Fruit fly (Drosophila melanogaster) whole organism, embryonic: ENCODE measurements around the gene CG17029.

ENCODE experiments used
- Abd-B ChIP-seq: fragments of 200-800 bp; sonication (Bioruptor generic); optimal IDR thresholded peaks from 2 replicates; lab custom pipeline; 2018; ENCODE audit warnings: missing biosample characterization, mild to moderate bottlenecking, missing genetic modification characterization, moderate library complexity
- BEAF-32 ChIP-seq: fragments of 200-800 bp; sonication (Bioruptor generic); optimal IDR thresholded peaks from 3 replicates; lab custom pipeline; 2017; ENCODE audit warnings: missing biosample characterization, missing genetic modification characterization, mild to moderate bottlenecking, moderate library complexity, missing genetic modification reagents
- CG10147 ChIP-seq: fragments of 200-800 bp; sonication (Bioruptor generic); optimal IDR thresholded peaks from 2 replicates; lab custom pipeline; 2019; ENCODE audit warnings: missing biosample characterization, mild to moderate bottlenecking, missing genetic modification characterization, moderate library complexity
- CG10209 ChIP-seq: fragments of 200-800 bp; sonication (Bioruptor generic); optimal IDR thresholded peaks from 3 replicates; lab custom pipeline; 2017; ENCODE audit warnings: missing biosample characterization, mild to moderate bottlenecking, missing genetic modification characterization, missing genetic modification reagents
- CG11723 ChIP-seq: fragments of 200-800 bp; sonication (Bioruptor generic); optimal IDR thresholded peaks from 2 replicates; lab custom pipeline; 2017; ENCODE audit warnings: missing biosample characterization, mild to moderate bottlenecking, missing genetic modification characterization
- CG13287 ChIP-seq: fragments of 200-800 bp; sonication (Bioruptor generic); IDR thresholded peaks from 2 replicates; pipeline ENCODE4 v1.3.6; 2022; ENCODE audit warnings: missing biosample characterization, missing genetic modification characterization; ENCODE audit not compliant: partially characterized antibody
- CG14014 ChIP-seq: fragments of 200-800 bp; sonication (Bioruptor generic); IDR thresholded peaks from 2 replicates; pipeline ENCODE4 v1.3.6; 2022; ENCODE audit warnings: missing biosample characterization, missing genetic modification characterization
- CG15011 ChIP-seq: fragments of 200-800 bp; sonication (Bioruptor generic); optimal IDR thresholded peaks from 3 replicates; lab custom pipeline; 2018; ENCODE audit warnings: missing biosample characterization, mild to moderate bottlenecking, missing genetic modification characterization
- CG17385 ChIP-seq: fragments of 200-800 bp; sonication (Bioruptor generic); optimal IDR thresholded peaks from 3 replicates; lab custom pipeline; 2018; ENCODE audit warnings: missing biosample characterization, mild to moderate bottlenecking, missing genetic modification characterization
- CG18764 ChIP-seq: fragments of 200-800 bp; sonication (Bioruptor generic); optimal IDR thresholded peaks from 3 replicates; lab custom pipeline; 2016; ENCODE audit warnings: missing biosample characterization, missing genetic modification characterization
- CG2199 ChIP-seq: fragments of 200-800 bp; sonication (Bioruptor generic); IDR thresholded peaks from 3 replicates; pipeline ENCODE4 v1.3.6; 2022; ENCODE audit warnings: missing biosample characterization, missing genetic modification characterization
- CG30403 ChIP-seq: fragments of 200-800 bp; sonication (Bioruptor generic); optimal IDR thresholded peaks from 3 replicates; lab custom pipeline; 2016; ENCODE audit warnings: missing biosample characterization, missing genetic modification characterization
- CG3281 ChIP-seq: fragments of 200-800 bp; sonication (Bioruptor generic); optimal IDR thresholded peaks from 3 replicates; lab custom pipeline; 2017; ENCODE audit warnings: missing biosample characterization, mild to moderate bottlenecking, missing genetic modification characterization
- CG3995 ChIP-seq: fragments of 200-800 bp; sonication (Bioruptor generic); optimal IDR thresholded peaks from 3 replicates; lab custom pipeline; 2016; ENCODE audit warnings: missing biosample characterization, missing genetic modification characterization
- CG4730 ChIP-seq: fragments of 200-800 bp; sonication (Bioruptor generic); IDR thresholded peaks from 2 replicates; pipeline ENCODE4 v1.3.6; 2022; ENCODE audit warnings: missing biosample characterization, missing genetic modification characterization
- CG5245 ChIP-seq: fragments of 200-800 bp; sonication (Bioruptor generic); optimal IDR thresholded peaks from 3 replicates; lab custom pipeline; 2016; ENCODE audit warnings: missing biosample characterization, missing genetic modification characterization
- CG6765 ChIP-seq: fragments of 200-800 bp; sonication (Bioruptor generic); optimal IDR thresholded peaks from 3 replicates; lab custom pipeline; 2017; ENCODE audit warnings: missing biosample characterization, mild to moderate bottlenecking, missing genetic modification characterization
- CG6854 ChIP-seq: fragments of 200-800 bp; sonication (Bioruptor generic); optimal IDR thresholded peaks from 3 replicates; lab custom pipeline; 2017; ENCODE audit warnings: missing biosample characterization, mild to moderate bottlenecking, missing genetic modification characterization
- CG7357 ChIP-seq: fragments of 200-800 bp; sonication (Bioruptor generic); IDR thresholded peaks from 3 replicates; pipeline ENCODE4 v1.3.6; 2022; ENCODE audit warnings: missing biosample characterization, missing genetic modification characterization
- CG7372 ChIP-seq: fragments of 200-800 bp; sonication (Bioruptor generic); IDR thresholded peaks from 2 replicates; pipeline ENCODE4 v1.3.6; 2022; ENCODE audit warnings: missing biosample characterization, missing genetic modification characterization
- CG7987 ChIP-seq: fragments of 200-800 bp; sonication (Bioruptor generic); optimal IDR thresholded peaks from 2 replicates; lab custom pipeline; 2018; ENCODE audit warnings: missing biosample characterization, mild to moderate bottlenecking, missing genetic modification characterization, moderate library complexity
- CG9437 ChIP-seq: fragments of 200-800 bp; sonication (Bioruptor generic); optimal IDR thresholded peaks from 2 replicates; lab custom pipeline; 2018; ENCODE audit warnings: missing biosample characterization, mild to moderate bottlenecking, missing genetic modification characterization
- CG9727 ChIP-seq: fragments of 200-800 bp; sonication (Bioruptor generic); optimal IDR thresholded peaks from 3 replicates; lab custom pipeline; 2017; ENCODE audit warnings: missing biosample characterization, mild to moderate bottlenecking, missing genetic modification characterization
- Dref ChIP-seq: fragments of 200-800 bp; sonication (Bioruptor generic); IDR thresholded peaks from 2 replicates; pipeline ENCODE4 v1.3.6; 2022; ENCODE audit warnings: missing biosample characterization, missing genetic modification characterization
- Hmr ChIP-seq: fragments of 200-800 bp; sonication (Bioruptor generic); optimal IDR thresholded peaks from 3 replicates; lab custom pipeline; 2017; ENCODE audit warnings: mild to moderate bottlenecking, missing biosample characterization, missing genetic modification reagents, missing genetic modification characterization
- MESR4 ChIP-seq: fragments of 200-800 bp; sonication (Bioruptor generic); optimal IDR thresholded peaks from 2 replicates; lab custom pipeline; 2018; ENCODE audit warnings: missing biosample characterization, mild to moderate bottlenecking, missing genetic modification characterization, moderate library complexity
- Oaz ChIP-seq: fragments of 200-800 bp; sonication (Bioruptor generic); IDR thresholded peaks from 2 replicates; pipeline ENCODE4 v1.3.6; 2022; ENCODE audit warnings: missing biosample characterization, missing genetic modification characterization
- Sox100B ChIP-seq: fragments of 200-800 bp; sonication (Bioruptor generic); optimal IDR thresholded peaks from 3 replicates; lab custom pipeline; 2018; ENCODE audit warnings: missing biosample characterization, mild to moderate bottlenecking, missing genetic modification characterization
- abd-A ChIP-seq: fragments of 200-800 bp; sonication (Bioruptor generic); optimal IDR thresholded peaks from 3 replicates; lab custom pipeline; 2019; ENCODE audit warnings: missing biosample characterization, mild to moderate bottlenecking, missing genetic modification characterization, moderate library complexity
- ac ChIP-seq: fragments of 200-800 bp; sonication (Bioruptor generic); optimal IDR thresholded peaks from 3 replicates; lab custom pipeline; 2017; ENCODE audit warnings: missing biosample characterization, mild to moderate bottlenecking, missing genetic modification characterization
- aop ChIP-seq: fragments of 200-800 bp; sonication (Bioruptor generic); IDR thresholded peaks from 2 replicates; pipeline ENCODE4 v1.3.6; 2022; ENCODE audit warnings: missing biosample characterization, missing genetic modification characterization
- btn ChIP-seq: fragments of 200-800 bp; sonication (Bioruptor generic); optimal IDR thresholded peaks from 2 replicates; lab custom pipeline; 2016; ENCODE audit warnings: missing biosample characterization, missing genetic modification characterization
- cg ChIP-seq: fragments of 200-800 bp; sonication (Bioruptor generic); optimal IDR thresholded peaks from 3 replicates; lab custom pipeline; 2019; ENCODE audit warnings: missing biosample characterization, mild to moderate bottlenecking, missing genetic modification characterization, moderate library complexity
- ci ChIP-seq: fragments of 200-800 bp; sonication (Bioruptor generic); IDR thresholded peaks from 3 replicates; pipeline ENCODE4 v1.3.6; 2022; ENCODE audit warnings: missing biosample characterization, missing genetic modification characterization
- dm ChIP-seq: fragments of 200-800 bp; sonication (Bioruptor generic); optimal IDR thresholded peaks from 3 replicates; lab custom pipeline; 2016; ENCODE audit warnings: missing biosample characterization, missing genetic modification characterization
- dmrt99B ChIP-seq: fragments of 200-800 bp; sonication (Bioruptor generic); optimal IDR thresholded peaks from 2 replicates; lab custom pipeline; 2018; ENCODE audit warnings: missing biosample characterization, mild to moderate bottlenecking, missing genetic modification characterization, moderate library complexity
- esg ChIP-seq: fragments of 200-800 bp; sonication (Bioruptor generic); conservative IDR thresholded peaks from 2 replicates; pipeline ENCODE4 v1.3.6; 2022; ENCODE audit warnings: missing biosample characterization, missing genetic modification characterization
- exex ChIP-seq: fragments of 200-800 bp; sonication (Bioruptor generic); optimal IDR thresholded peaks from 4 replicates; lab custom pipeline; 2018; ENCODE audit warnings: missing biosample characterization, mild to moderate bottlenecking, missing genetic modification characterization, moderate library complexity
- gcm2 ChIP-seq: fragments of 200-800 bp; sonication (Bioruptor generic); optimal IDR thresholded peaks from 2 replicates; lab custom pipeline; 2016; ENCODE audit warnings: missing biosample characterization, missing genetic modification characterization
- gt ChIP-seq: fragments of 200-800 bp; sonication (Bioruptor generic); IDR thresholded peaks from 2 replicates; pipeline ENCODE4 v1.3.6; 2022; ENCODE audit warnings: missing biosample characterization, missing genetic modification characterization
- ind ChIP-seq: fragments of 200-800 bp; sonication (Bioruptor generic); optimal IDR thresholded peaks from 3 replicates; lab custom pipeline; 2016; ENCODE audit warnings: missing biosample characterization, missing genetic modification characterization
- mam ChIP-seq: fragments of 200-800 bp; sonication (Bioruptor generic); optimal IDR thresholded peaks from 3 replicates; lab custom pipeline; 2016; ENCODE audit warnings: missing biosample characterization, missing genetic modification characterization
- nau ChIP-seq: fragments of 200-800 bp; sonication (Bioruptor generic); optimal IDR thresholded peaks from 3 replicates; lab custom pipeline; 2017; ENCODE audit warnings: missing biosample characterization, mild to moderate bottlenecking, missing genetic modification characterization, missing genetic modification reagents
- pan ChIP-seq, 4 experiments: fragments of >200 bp in 3 of 4; fragments of 200-800 bp in 1 of 4; sonication (Bioruptor generic) in 1 of 4; optimal IDR thresholded peaks in 3 of 4; IDR thresholded peaks in 1 of 4; 2 replicates each; pipeline versions ENCODE4 v1.3.6 to Lab custom; 2017 to 2022; ENCODE audit warnings: missing biosample characterization in 2 of 4, missing genetic modification characterization in 2 of 4, mixed read lengths in 1 of 4
- pb ChIP-seq: fragments of 200-800 bp; sonication (Bioruptor generic); optimal IDR thresholded peaks from 3 replicates; lab custom pipeline; 2016; ENCODE audit warnings: missing biosample characterization, missing genetic modification characterization
- pzg ChIP-seq: fragments of 200-800 bp; sonication (Bioruptor generic); optimal IDR thresholded peaks from 3 replicates; lab custom pipeline; 2018; ENCODE audit warnings: missing biosample characterization, mild to moderate bottlenecking, missing genetic modification characterization, moderate library complexity
- sd ChIP-seq: fragments of 200-800 bp; sonication (Bioruptor generic); optimal IDR thresholded peaks from 3 replicates; lab custom pipeline; 2018; ENCODE audit warnings: missing biosample characterization, mild to moderate bottlenecking, missing genetic modification characterization, moderate library complexity
- sens-2 ChIP-seq: fragments of 200-800 bp; sonication (Bioruptor generic); IDR thresholded peaks from 2 replicates; pipeline ENCODE4 v1.3.6; 2022; ENCODE audit warnings: missing biosample characterization, missing genetic modification characterization
- sim ChIP-seq: fragments of 200-800 bp; sonication (Bioruptor generic); IDR thresholded peaks from 2 replicates; pipeline ENCODE4 v1.3.6; 2022; ENCODE audit warnings: missing biosample characterization, missing genetic modification characterization
- so ChIP-seq: fragments of 200-800 bp; sonication (Bioruptor generic); IDR thresholded peaks from 3 replicates; pipeline ENCODE4 v1.3.6; 2022; ENCODE audit warnings: missing biosample characterization, missing genetic modification characterization

Gene CG17029

dm6 chr3L:15956448-15957010, 20.1 kb upstream of the CG17029 start, which contains the start of gene elgi (continued):
- TF ChIP-seq abd-A (tag; lab: Kevin White, UChicago): no peak
- TF ChIP-seq CG11723 (GFP tag; lab: Kevin White, UChicago): no peak
- TF ChIP-seq CG7372: no peak
- TF ChIP-seq so: no peak
- TF ChIP-seq CG2199: no peak
- no peak for TF ChIP-seq Abd-B (GFP tag; lab: Kevin White, UChicago)
- no peak for TF ChIP-seq btn (GFP tag; lab: Kevin White, UChicago)
- TF ChIP-seq pb (GFP tag; lab: Kevin White, UChicago): no peak
- TF ChIP-seq sens-2 (GFP tag; lab: Robert Waterston, UW): no peak
- TF ChIP-seq CG18764 (GFP tag; lab: Kevin White, UChicago): peak; percentile 37
- no peak for TF ChIP-seq ac (GFP tag; lab: Kevin White, UChicago)
- TF ChIP-seq CG7357: no peak
- TF ChIP-seq CG7987 (GFP tag; lab: Kevin White, UChicago): no peak
- peak; percentile 12 for TF ChIP-seq BEAF-32 (GFP tag; lab: Kevin White, UChicago)
- peak; percentile 43 for TF ChIP-seq CG3281 (GFP tag; lab: Kevin White, UChicago)
- no peak for TF ChIP-seq CG9727 (GFP tag; lab: Kevin White, UChicago)
- TF ChIP-seq CG6854 (GFP tag; lab: Kevin White, UChicago): no peak
- peak; percentile 72 for TF ChIP-seq MESR4 (GFP tag; lab: Kevin White, UChicago)
- TF ChIP-seq CG14014: 0 out of 2 replicates have a peak, but pooled peaks have one; percentile 22
- no peak for TF ChIP-seq CG9437 (GFP tag; lab: Kevin White, UChicago)
- no peak for TF ChIP-seq gt (GFP tag; lab: Robert Waterston, UW)
- no peak for TF ChIP-seq CG4730 (GFP tag; lab: Robert Waterston, UW)
- TF ChIP-seq ind: peak; percentile 66
- peak; percentile 70 for TF ChIP-seq CG3995 (GFP tag; lab: Kevin White, UChicago)
- TF ChIP-seq CG5245 (GFP tag; lab: Kevin White, UChicago): peak; percentile 28
- no peak for TF ChIP-seq exex
- no peak for TF ChIP-seq sd (tag; lab: Kevin White, UChicago)
- TF ChIP-seq pan (optimal IDR thresholded peaks at IDR 0.05; lab: Kevin White, UChicago): no peak
- TF ChIP-seq pan (GFP tag; optimal IDR thresholded peaks at IDR 0.05 in 1 of 2, IDR thresholded peaks at IDR 0.05 in 1 of 2): peak in 1 of 2 experiments; percentile 53
- peak; percentile 85 for TF ChIP-seq mam (GFP tag; lab: Kevin White, UChicago)
- peak; percentile 62 for TF ChIP-seq CG17385
- peak; percentile 57 for TF ChIP-seq Hmr (GFP tag; lab: Kevin White, UChicago)
- no peak for TF ChIP-seq nau (GFP tag; lab: Kevin White, UChicago)
- TF ChIP-seq esg (GFP tag; lab: Robert Waterston, UW): no peak
- TF ChIP-seq gcm2 (GFP tag; lab: Kevin White, UChicago): no peak
- TF ChIP-seq Dref (GFP tag; lab: Robert Waterston, UW): no peak
- no peak for TF ChIP-seq CG15011 (GFP tag; lab: Kevin White, UChicago)
- peak; percentile 33 for TF ChIP-seq CG10147 (GFP tag; lab: Kevin White, UChicago)
- TF ChIP-seq sim (GFP tag; lab: Robert Waterston, UW): no peak
- peak; percentile 64; the same call in 2 of the 3 replicates for TF ChIP-seq ci (GFP tag; lab: Robert Waterston, UW)
- TF ChIP-seq CG13287: peak; percentile 58
- no peak for TF ChIP-seq cg (GFP tag; lab: Kevin White, UChicago)
- peak; percentile 68 for TF ChIP-seq pzg
- TF ChIP-seq aop (GFP tag; lab: Robert Waterston, UW): no peak
- peak; percentile 76 for TF ChIP-seq CG30403
- peak; percentile 29 for TF ChIP-seq CG10209
- TF ChIP-seq dmrt99B (tag; lab: Kevin White, UChicago): no peak
- peak; percentile 27 for TF ChIP-seq CG6765 (GFP tag; lab: Kevin White, UChicago)
- TF ChIP-seq Oaz (GFP tag; lab: Robert Waterston, UW): no peak
- TF ChIP-seq dm (GFP tag; lab: Kevin White, UChicago): peak; percentile 11
- no peak for TF ChIP-seq Sox100B
